Fruit fly (Drosophila melanogaster): ENCODE results near the gene Usp2.

The Usp2 gene

DNA sequence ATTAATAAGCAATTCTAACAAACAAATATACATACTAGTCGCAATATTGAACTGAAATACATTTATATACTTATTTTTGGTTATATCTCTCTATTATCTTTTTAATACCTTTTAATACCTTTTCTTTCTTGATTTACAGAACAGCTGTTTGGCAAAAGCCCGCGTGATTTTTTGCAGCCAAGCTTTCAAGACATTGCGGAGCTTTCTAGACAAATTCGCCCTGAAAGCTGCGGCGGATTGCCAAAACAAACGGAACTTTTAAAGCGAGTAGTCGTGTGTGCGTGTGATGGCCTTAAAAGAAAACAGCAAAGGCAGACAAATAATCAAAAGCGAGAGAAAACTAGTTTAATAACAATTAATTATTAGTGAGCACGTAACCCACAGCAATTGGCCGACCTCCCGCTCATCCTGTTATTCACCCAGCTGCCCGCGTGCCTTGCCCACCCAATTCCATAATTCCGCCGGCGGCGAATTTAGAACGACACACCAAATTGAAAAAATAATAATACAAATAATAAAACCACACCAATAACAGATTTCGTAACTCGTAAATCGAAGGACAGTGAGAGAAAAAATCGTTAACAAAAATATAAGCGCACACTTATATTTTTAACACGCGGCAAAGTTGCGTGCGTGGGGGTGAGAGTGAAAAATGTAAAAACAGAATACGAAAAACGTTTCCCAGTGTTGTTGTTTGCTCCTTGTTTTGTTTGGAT lies 31.5 kb downstream of the Usp2 start:
- peak; percentile 58 for TF ChIP-seq Med (GFP tag)
- TF ChIP-seq oc (tag; optimal IDR thresholded peaks at IDR 0.05): no peak
- 0 out of 3 replicates have a peak, but pooled peaks have one; percentile 45 for TF ChIP-seq CG2199 (GFP tag; IDR thresholded peaks at IDR 0.05)
- no peak for TF ChIP-seq CG1647 (GFP tag; optimal IDR thresholded peaks at IDR 0.05)
- peak; percentile 28 for TF ChIP-seq exex (tag; optimal IDR thresholded peaks at IDR 0.05)
- 0 out of 2 replicates have a peak, but pooled peaks have one; percentile 19 for TF ChIP-seq CG13287 (GFP tag; IDR thresholded peaks at IDR 0.05; ENCODE audit: partially characterized antibody)
- TF ChIP-seq Eip74EF (GFP tag; optimal IDR thresholded peaks at IDR 0.05): no peak
- TF ChIP-seq Pdp1 (GFP tag; optimal IDR thresholded peaks at IDR 0.05): peak in 1 of 2 experiments; percentile 49
- no peak for TF ChIP-seq CG7745 (tag; optimal IDR thresholded peaks at IDR 0.05)
- TF ChIP-seq NfI (GFP tag; optimal IDR thresholded peaks at IDR 0.05): no peak
- peak; percentile 34 for TF ChIP-seq Dp (GFP tag; optimal IDR thresholded peaks at IDR 0.05)
- peak; percentile 11 for TF ChIP-seq lbe (GFP tag; optimal IDR thresholded peaks at IDR 0.05)
- peak; percentile 24; the same call in 1 of the 2 replicates for TF ChIP-seq E2f2 (GFP tag; IDR thresholded peaks at IDR 0.05)
- no peak for TF ChIP-seq Dip3 (GFP tag; optimal IDR thresholded peaks at IDR 0.05)
- peak; percentile 29 for TF ChIP-seq abd-A (tag; optimal IDR thresholded peaks at IDR 0.05)
- TF ChIP-seq sqz (GFP tag; optimal IDR thresholded peaks at IDR 0.05): peak; percentile 73
- no peak for TF ChIP-seq CG30431 (GFP tag; optimal IDR thresholded peaks at IDR 0.05)
- no peak for TF ChIP-seq dati (GFP tag; IDR thresholded peaks at IDR 0.05)
- no peak for TF ChIP-seq B-H2 (GFP tag; optimal IDR thresholded peaks at IDR 0.05)
- TF ChIP-seq Ets97D (GFP tag; optimal IDR thresholded peaks at IDR 0.05): no peak
- TF ChIP-seq crol (GFP tag; IDR thresholded peaks at IDR 0.05): no peak
- peak; percentile 55 for TF ChIP-seq CG7987 (GFP tag; optimal IDR thresholded peaks at IDR 0.05)
- TF ChIP-seq crp (GFP tag; optimal IDR thresholded peaks at IDR 0.05): peak in 1 of 2 experiments; percentile 77
- 0 out of 4 replicates have a peak, but pooled peaks have one; percentile 5 for TF ChIP-seq chinmo (GFP tag; IDR thresholded peaks at IDR 0.05; ENCODE audit: partially characterized antibody)

DNA sequence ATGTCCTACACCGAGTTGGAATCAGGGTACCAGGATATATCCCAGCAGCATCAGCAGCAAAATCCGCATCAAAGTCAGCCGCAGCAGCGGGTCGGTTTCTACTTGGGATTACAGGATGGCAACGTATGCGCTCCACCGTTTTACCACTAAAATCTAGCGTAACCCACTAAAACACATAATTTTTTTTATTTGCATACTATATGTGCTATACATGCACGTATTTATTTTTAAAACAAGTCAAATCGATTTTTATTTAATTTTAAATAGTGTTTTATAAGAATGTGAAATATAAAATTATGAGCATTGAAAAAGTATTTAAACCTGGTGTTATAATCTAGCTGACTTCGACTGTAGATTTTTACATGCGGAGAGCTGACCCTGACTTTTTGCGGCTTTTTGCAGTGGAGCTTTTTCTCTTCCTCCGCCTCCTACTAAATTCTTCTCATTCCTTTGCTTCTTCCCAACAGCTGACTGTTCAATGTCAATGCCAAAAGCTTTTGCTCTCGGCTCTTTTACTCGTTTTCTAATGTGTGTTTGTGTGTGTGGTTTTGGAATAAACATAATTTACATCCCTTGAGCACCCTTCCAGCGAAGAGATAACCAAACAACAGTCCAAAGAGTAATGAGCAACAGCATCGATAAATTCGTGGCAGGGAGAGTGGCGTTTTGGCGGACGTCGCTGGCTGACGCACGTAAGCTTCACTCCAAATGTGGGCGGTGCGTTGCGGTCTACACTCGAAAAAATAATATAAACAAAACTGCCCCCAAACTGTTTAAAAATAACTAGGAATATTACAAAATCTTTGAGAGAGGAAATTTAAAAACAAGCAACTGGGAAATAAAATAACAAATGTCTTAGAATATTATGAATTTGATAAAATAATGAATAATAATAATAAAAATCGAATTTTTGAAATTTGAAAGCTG lies 32.3 kb downstream of the Usp2 start:
- peak; percentile 90 for TF ChIP-seq ftz-f1 (GFP tag; optimal IDR thresholded peaks at IDR 0.05)
- TF ChIP-seq CG12659 (GFP tag; optimal IDR thresholded peaks at IDR 0.05): peak; percentile 42
- TF ChIP-seq D19B (GFP tag; optimal IDR thresholded peaks at IDR 0.05): no peak
- peak; percentile 26 for TF ChIP-seq CG2120 (GFP tag; optimal IDR thresholded peaks at IDR 0.05)
- no peak for TF ChIP-seq CG34224 (GFP tag; IDR thresholded peaks at IDR 0.05; ENCODE audit: partially characterized antibody)
- TF ChIP-seq sob (GFP tag; IDR thresholded peaks at IDR 0.05): peak; percentile 49
- peak; percentile 53 for TF ChIP-seq Sox102F (GFP tag; optimal IDR thresholded peaks at IDR 0.05)
- TF ChIP-seq CG5953 (GFP tag; IDR thresholded peaks at IDR 0.05): 0 out of 2 replicates have a peak, but pooled peaks have one; percentile 32
- peak; percentile 68 for TF ChIP-seq Deaf1 (tag; optimal IDR thresholded peaks at IDR 0.05)
- peak; percentile 64 for TF ChIP-seq CG3163 (GFP tag; optimal IDR thresholded peaks at IDR 0.05)
- no peak for TF ChIP-seq esg (GFP tag; conservative IDR thresholded peaks at IDR 0.05)
- no peak for TF ChIP-seq CHES-1-like (GFP tag; optimal IDR thresholded peaks at IDR 0.05)
- peak; percentile 41; the same call in 1 of the 2 replicates for TF ChIP-seq MBD-R2 (GFP tag; IDR thresholded peaks at IDR 0.05)
- no peak for TF ChIP-seq trem (tag; optimal IDR thresholded peaks at IDR 0.05)
- no peak for TF ChIP-seq vfl (GFP tag; optimal IDR thresholded peaks at IDR 0.05)
- TF ChIP-seq CG4328 (GFP tag; optimal IDR thresholded peaks at IDR 0.05): no peak
- TF ChIP-seq Fer1 (GFP tag; optimal IDR thresholded peaks at IDR 0.05): no peak
- peak; percentile 41; the same call in 1 of the 2 replicates for TF ChIP-seq ttk (GFP tag; IDR thresholded peaks at IDR 0.05)
- no peak for TF ChIP-seq CG12942 (GFP tag; optimal IDR thresholded peaks at IDR 0.05)
- TF ChIP-seq gem (tag; optimal IDR thresholded peaks at IDR 0.05): peak; percentile 70
- TF ChIP-seq CG6683 (GFP tag; optimal IDR thresholded peaks at IDR 0.05): no peak
- TF ChIP-seq exex (tag; optimal IDR thresholded peaks at IDR 0.05): peak; percentile 60
- no peak for TF ChIP-seq zf30C (GFP tag; optimal IDR thresholded peaks at IDR 0.05)
